Worm (Caenorhabditis elegans) whole organism, early embryonic: ENCODE data around the gene srw-69.

Experiments used
- B0310.2 ChIP-seq: sonication (generic microtip); optimal IDR thresholded peaks from 2 replicates; lab custom pipeline; 2016; ENCODE audit warnings: mild to moderate bottlenecking, missing genetic modification characterization, missing compliant biosample characterization
- F13C5.2 ChIP-seq: sonication (generic microtip); optimal IDR thresholded peaks from 2 replicates; lab custom pipeline; 2017; ENCODE audit warnings: mild to moderate bottlenecking, missing genetic modification characterization, inconsistent platforms, missing compliant biosample characterization
- aly-1 ChIP-seq: sonication (generic microtip); optimal IDR thresholded peaks from 2 replicates; lab custom pipeline; 2016; ENCODE audit warnings: missing genetic modification characterization, missing compliant biosample characterization
- ama-1 ChIP-seq: fragments of 150-350 bp; optimal IDR thresholded peaks from 2 replicates; lab custom pipeline; 2014
- ceh-13 ChIP-seq: fragments of 200-800 bp; sonication (Bioruptor generic); optimal IDR thresholded peaks from 2 replicates; lab custom pipeline; 2018; ENCODE audit warnings: mild to moderate bottlenecking, missing genetic modification characterization, missing compliant biosample characterization
- ceh-36 ChIP-seq: sonication (generic microtip); optimal IDR thresholded peaks from 2 replicates; lab custom pipeline; 2016; ENCODE audit warnings: missing genetic modification characterization, inconsistent platforms, missing compliant biosample characterization
- ets-7 ChIP-seq: sonication (generic microtip); optimal IDR thresholded peaks from 2 replicates; lab custom pipeline; 2016; ENCODE audit warnings: missing genotype, missing genetic modification characterization, missing compliant biosample characterization
- flt-1 ChIP-seq: fragments of 200-800 bp; sonication (Bioruptor generic); IDR thresholded peaks from 2 replicates; pipeline ENCODE4 v1.3.6; 2022; ENCODE audit warnings: missing genetic modification characterization, missing compliant biosample characterization
- hmbx-1 ChIP-seq: sonication (generic microtip); optimal IDR thresholded peaks from 2 replicates; lab custom pipeline; 2016; ENCODE audit warnings: mild to moderate bottlenecking, missing genetic modification characterization, missing compliant biosample characterization
- hmg-4 ChIP-seq: fragments of 200-800 bp; sonication (Bioruptor generic); optimal IDR thresholded peaks from 2 replicates; lab custom pipeline; 2018; ENCODE audit warnings: mild to moderate bottlenecking, missing genetic modification characterization, missing compliant biosample characterization
- hnd-1 ChIP-seq: sonication (generic microtip); optimal IDR thresholded peaks from 2 replicates; lab custom pipeline; 2016; ENCODE audit warnings: missing genetic modification characterization, missing compliant biosample characterization
- pes-1 ChIP-seq: fragments of 200-800 bp; sonication (Bioruptor generic); IDR thresholded peaks from 2 replicates; pipeline ENCODE4 v1.3.6; 2022; ENCODE audit warnings: missing genetic modification reagents, missing genetic modification characterization, missing compliant biosample characterization
- scrt-1 ChIP-seq: fragments of 200-800 bp; sonication (Bioruptor generic); IDR thresholded peaks from 2 replicates; pipeline ENCODE4 v1.3.6; 2022; ENCODE audit warnings: missing genetic modification characterization, missing compliant biosample characterization
- sea-1 ChIP-seq: fragments of 200-800 bp; sonication (Bioruptor generic); conservative IDR thresholded peaks from 2 replicates; pipeline ENCODE4 v1.3.6; 2022; ENCODE audit warnings: missing genetic modification characterization, missing compliant biosample characterization
- tbx-11 ChIP-seq: fragments of 200-800 bp; sonication (Bioruptor generic); IDR thresholded peaks from 2 replicates; pipeline ENCODE4 v1.3.6; 2022; ENCODE audit warnings: missing genetic modification characterization, missing compliant biosample characterization
- tbx-37 ChIP-seq: fragments of 200-800 bp; sonication (Bioruptor generic); conservative IDR thresholded peaks from 2 replicates; pipeline ENCODE4 v1.3.6; 2022; ENCODE audit warnings: missing genetic modification reagents, missing genetic modification characterization, missing compliant biosample characterization
- tra-4 ChIP-seq: sonication (generic microtip); optimal IDR thresholded peaks from 2 replicates; lab custom pipeline; 2017; ENCODE audit warnings: missing genetic modification characterization, missing compliant biosample characterization

Gene srw-69

ce11 chrV:7391933-7392332 is 36.8 kb downstream of the srw-69 start, which contains the start of gene fbxa-105:
Gene fbxa-105, minus strand, starts transcription at chrV:7392029.
- no peak for TF ChIP-seq scrt-1 (GFP tag; lab: Robert Waterston, UW)
- no peak for TF ChIP-seq hnd-1 (tag; lab: Kevin White, UChicago)
- TF ChIP-seq tbx-37: no peak
- TF ChIP-seq aly-1 (tag; lab: Kevin White, UChicago): no peak
- no peak for TF ChIP-seq sea-1 (GFP tag; lab: Robert Waterston, UW)

- no peak for TF ChIP-seq B0310.2 (tag; lab: Kevin White, UChicago)
- TF ChIP-seq scrt-1 (GFP tag; lab: Robert Waterston, UW): no peak
- TF ChIP-seq ama-1: no peak
- no peak for TF ChIP-seq aly-1 (tag; lab: Kevin White, UChicago)
- no peak for TF ChIP-seq hmbx-1 (tag; lab: Kevin White, UChicago)
- TF ChIP-seq ceh-13 (GFP tag; lab: Kevin White, UChicago): no peak
- no peak for TF ChIP-seq tbx-11 (GFP tag; lab: Robert Waterston, UW)
- TF ChIP-seq tbx-37: no peak
- no peak for TF ChIP-seq flt-1 (GFP tag; lab: Robert Waterston, UW)
- TF ChIP-seq hmg-4: no peak
- TF ChIP-seq tra-4 (tag; lab: Kevin White, UChicago): no peak
- no peak for TF ChIP-seq F13C5.2 (tag; lab: Kevin White, UChicago)
- no peak for TF ChIP-seq pes-1 (GFP tag; lab: Robert Waterston, UW)
- TF ChIP-seq ets-7 (tag; lab: Kevin White, UChicago): no peak
Measured at ce11 chrV:7389771-7390170, 39.0 kb downstream of the srw-69 start, which contains the start of gene C02H6.1. Gene C02H6.1, minus strand, starts transcription at chrV:7389871.

ce11 chrV:7387755-7388154 is 41.0 kb downstream of the srw-69 start, which contains the start of gene C02H6.3:
Gene C02H6.3, minus strand, starts transcription at chrV:7387855.
- TF ChIP-seq scrt-1 (GFP tag; lab: Robert Waterston, UW): no peak
- no peak for TF ChIP-seq tbx-37
- no peak for TF ChIP-seq hmg-4
- TF ChIP-seq ama-1: no peak
- no peak for TF ChIP-seq ets-7 (tag; lab: Kevin White, UChicago)
- TF ChIP-seq B0310.2 (tag; lab: Kevin White, UChicago): no peak
- no peak for TF ChIP-seq tbx-11 (GFP tag; lab: Robert Waterston, UW)
- no peak for TF ChIP-seq sea-1 (GFP tag; lab: Robert Waterston, UW)
- TF ChIP-seq F13C5.2 (tag; lab: Kevin White, UChicago): no peak
- TF ChIP-seq aly-1 (tag; lab: Kevin White, UChicago): no peak
- no peak for TF ChIP-seq hnd-1 (tag; lab: Kevin White, UChicago)

- no peak for TF ChIP-seq tbx-11 (GFP tag; lab: Robert Waterston, UW)
- TF ChIP-seq B0310.2 (tag; lab: Kevin White, UChicago): no peak
- TF ChIP-seq pes-1 (GFP tag; lab: Robert Waterston, UW): no peak
- TF ChIP-seq ceh-13 (GFP tag; lab: Kevin White, UChicago): no peak
- TF ChIP-seq hmbx-1 (tag; lab: Kevin White, UChicago): no peak
- no peak for TF ChIP-seq flt-1 (GFP tag; lab: Robert Waterston, UW)
- no peak for TF ChIP-seq scrt-1 (GFP tag; lab: Robert Waterston, UW)
- TF ChIP-seq tra-4 (tag; lab: Kevin White, UChicago): no peak
- TF ChIP-seq aly-1 (tag; lab: Kevin White, UChicago): no peak
Measured at ce11 chrV:7386052-7386573, 42.7 kb downstream of the srw-69 start, which contains the start of gene srp-6. Gene srp-6, minus strand, starts transcription at chrV:7386102.

ce11 chrV:7381008-7381407 is 47.8 kb downstream of the srw-69 start, which contains the start of gene C03G6.17:
Gene C03G6.17, minus strand, starts transcription at chrV:7381108.
- TF ChIP-seq F13C5.2 (tag; lab: Kevin White, UChicago) (no peak), hnd-1 (tag; lab: Kevin White, UChicago) (no peak), ceh-13 (GFP tag; lab: Kevin White, UChicago) (no peak), ets-7 (tag; lab: Kevin White, UChicago) (no peak), ceh-36 (no peak), ama-1 (no peak), scrt-1 (GFP tag; lab: Robert Waterston, UW) (no peak), flt-1 (GFP tag; lab: Robert Waterston, UW) (no peak), tbx-11 (GFP tag; lab: Robert Waterston, UW) (no peak), hmg-4 (no peak), hmbx-1 (tag; lab: Kevin White, UChicago) (no peak)

ce11 chrV:7379384-7379783 is 49.4 kb downstream of the srw-69 start, which contains the start of gene srsx-24:
Gene srsx-24, minus strand, starts transcription at chrV:7379484.
- no peak for TF ChIP-seq sea-1 (GFP tag; lab: Robert Waterston, UW)
